Fruit fly (Drosophila melanogaster) whole organism, embryonic: ENCODE data around the gene CG7497.
A peak's percentile ranks its signal among the peaks of the same experiment; 100 is the strongest.

Experiments
- Awh ChIP-seq: fragments of 200-800 bp; sonication (Bioruptor generic); IDR thresholded peaks from 2 replicates; pipeline ENCODE4, ENCODE4 v1.3.6; 2022; ENCODE audit warnings: missing biosample characterization, missing genetic modification characterization
- Bdp1 ChIP-seq: fragments of 200-800 bp; sonication (Bioruptor generic); optimal IDR thresholded peaks from 3 replicates; lab custom pipeline; 2016; ENCODE audit warnings: missing biosample characterization, missing genetic modification characterization
- CG10209 ChIP-seq: fragments of 200-800 bp; sonication (Bioruptor generic); optimal IDR thresholded peaks from 3 replicates; lab custom pipeline; 2017; ENCODE audit warnings: missing biosample characterization, mild to moderate bottlenecking, missing genetic modification characterization, missing genetic modification reagents
- CG10321 ChIP-seq: fragments of 200-800 bp; sonication (Bioruptor generic); IDR thresholded peaks from 2 replicates; pipeline ENCODE4 v1.3.6; 2022; ENCODE audit warnings: missing biosample characterization, missing genetic modification characterization
- CG10462 ChIP-seq: fragments of 200-800 bp; sonication (Bioruptor generic); optimal IDR thresholded peaks from 2 replicates; lab custom pipeline; 2016; ENCODE audit warnings: missing biosample characterization, missing genetic modification characterization
- CG10654 ChIP-seq: fragments of 200-800 bp; sonication (Bioruptor generic); optimal IDR thresholded peaks from 2 replicates; lab custom pipeline; 2016; ENCODE audit warnings: missing biosample characterization, missing genetic modification characterization
- CG11723 ChIP-seq: fragments of 200-800 bp; sonication (Bioruptor generic); optimal IDR thresholded peaks from 2 replicates; lab custom pipeline; 2017; ENCODE audit warnings: missing biosample characterization, mild to moderate bottlenecking, missing genetic modification characterization
- CG12769 ChIP-seq: fragments of 200-800 bp; sonication (Bioruptor generic); optimal IDR thresholded peaks from 2 replicates; lab custom pipeline; 2019; ENCODE audit warnings: missing biosample characterization, mild to moderate bottlenecking, missing genetic modification characterization, moderate library complexity
- CG12942 ChIP-seq: fragments of 200-800 bp; sonication (Bioruptor generic); optimal IDR thresholded peaks from 3 replicates; lab custom pipeline; 2016; ENCODE audit warnings: missing biosample characterization, missing genetic modification characterization
- CG15479 ChIP-seq: fragments of 200-800 bp; sonication (Bioruptor generic); optimal IDR thresholded peaks from 3 replicates; lab custom pipeline; 2019; ENCODE audit warnings: missing biosample characterization, mild to moderate bottlenecking, missing genetic modification characterization, moderate library complexity
- CG16779 ChIP-seq: fragments of 200-800 bp; sonication (Bioruptor generic); IDR thresholded peaks from 2 replicates; pipeline ENCODE4 v1.3.6; 2022; ENCODE audit warnings: missing biosample characterization, missing genetic modification characterization
- CG2678 ChIP-seq: fragments of 200-800 bp; sonication (Bioruptor generic); optimal IDR thresholded peaks from 3 replicates; lab custom pipeline; 2019; ENCODE audit warnings: missing biosample characterization, mild to moderate bottlenecking, missing genetic modification characterization, moderate library complexity
- CG3163 ChIP-seq: fragments of 200-800 bp; sonication (Bioruptor generic); optimal IDR thresholded peaks from 3 replicates; lab custom pipeline; 2016; ENCODE audit warnings: missing biosample characterization, missing genetic modification characterization
- CG32772 ChIP-seq: fragments of 200-800 bp; sonication (Bioruptor generic); IDR thresholded peaks from 2 replicates; pipeline ENCODE4 v1.3.6; 2022; ENCODE audit warnings: missing biosample characterization, missing genetic modification characterization
- CG34376 ChIP-seq: fragments of 200-800 bp; sonication (Bioruptor generic); optimal IDR thresholded peaks from 2 replicates; lab custom pipeline; 2018; ENCODE audit warnings: missing biosample characterization, mild to moderate bottlenecking, missing genetic modification characterization
- CG3847 ChIP-seq: fragments of 200-800 bp; sonication (Bioruptor generic); IDR thresholded peaks from 2 replicates; pipeline ENCODE4 v1.3.6; 2022; ENCODE audit warnings: missing biosample characterization, missing genetic modification characterization
- CG4328 ChIP-seq: fragments of 200-800 bp; sonication (Bioruptor generic); optimal IDR thresholded peaks from 3 replicates; lab custom pipeline; 2017; ENCODE audit warnings: missing biosample characterization, missing genetic modification reagents, missing genetic modification characterization
- CG6791 ChIP-seq: fragments of 200-800 bp; sonication (Bioruptor generic); IDR thresholded peaks from 3 replicates; pipeline ENCODE4 v1.3.6; 2022; ENCODE audit warnings: missing biosample characterization, missing genetic modification characterization; ENCODE audit not compliant: partially characterized antibody
- Dad ChIP-seq: fragments of 200-800 bp; sonication (Bioruptor generic); optimal IDR thresholded peaks from 3 replicates; lab custom pipeline; 2016; ENCODE audit warnings: missing biosample characterization, missing genetic modification characterization
- Drgx ChIP-seq: fragments of 200-800 bp; sonication (Bioruptor generic); IDR thresholded peaks from 2 replicates; pipeline ENCODE4 v1.3.6; 2022; ENCODE audit warnings: missing biosample characterization, missing genetic modification characterization
- Fer1 ChIP-seq: fragments of 200-800 bp; sonication (Bioruptor generic); optimal IDR thresholded peaks from 2 replicates; lab custom pipeline; 2017; ENCODE audit warnings: missing biosample characterization, mild to moderate bottlenecking, missing genetic modification characterization
- HmgZ ChIP-seq: fragments of 200-800 bp; sonication (Bioruptor generic); optimal IDR thresholded peaks from 2 replicates; lab custom pipeline; 2018; ENCODE audit warnings: missing biosample characterization, mild to moderate bottlenecking, missing genetic modification characterization
- Lim3 ChIP-seq: fragments of 200-800 bp; sonication (Bioruptor generic); IDR thresholded peaks from 2 replicates; pipeline ENCODE4 v1.3.6; 2022; ENCODE audit warnings: missing biosample characterization, missing genetic modification characterization
- Lpt ChIP-seq: fragments of >200 bp; optimal IDR thresholded peaks from 2 replicates; lab custom pipeline; 2018; ENCODE audit warnings: missing biosample characterization, missing genetic modification characterization
- Mes4 ChIP-seq: fragments of 200-800 bp; sonication (Bioruptor generic); optimal IDR thresholded peaks from 2 replicates; lab custom pipeline; 2016; ENCODE audit warnings: missing biosample characterization, missing genetic modification characterization
- PHDP ChIP-seq: fragments of 200-800 bp; sonication (Bioruptor generic); optimal IDR thresholded peaks from 3 replicates; lab custom pipeline; 2018; ENCODE audit warnings: missing biosample characterization, mild to moderate bottlenecking, missing genetic modification characterization, moderate library complexity
- Sox100B ChIP-seq: fragments of 200-800 bp; sonication (Bioruptor generic); optimal IDR thresholded peaks from 3 replicates; lab custom pipeline; 2018; ENCODE audit warnings: missing biosample characterization, mild to moderate bottlenecking, missing genetic modification characterization
- Tbp ChIP-seq: fragments of >200 bp; optimal IDR thresholded peaks from 2 replicates; lab custom pipeline; 2018; ENCODE audit warnings: missing biosample characterization, missing genetic modification characterization
- abd-A ChIP-seq: fragments of 200-800 bp; sonication (Bioruptor generic); optimal IDR thresholded peaks from 3 replicates; lab custom pipeline; 2019; ENCODE audit warnings: missing biosample characterization, mild to moderate bottlenecking, missing genetic modification characterization, moderate library complexity
- bowl ChIP-seq: fragments of 200-800 bp; sonication (Bioruptor generic); IDR thresholded peaks from 2 replicates; pipeline ENCODE4 v1.3.6; 2022; ENCODE audit warnings: missing biosample characterization, missing genetic modification characterization
- btn ChIP-seq: fragments of 200-800 bp; sonication (Bioruptor generic); optimal IDR thresholded peaks from 2 replicates; lab custom pipeline; 2016; ENCODE audit warnings: missing biosample characterization, missing genetic modification characterization
- ci ChIP-seq: fragments of 200-800 bp; sonication (Bioruptor generic); IDR thresholded peaks from 3 replicates; pipeline ENCODE4 v1.3.6; 2022; ENCODE audit warnings: missing biosample characterization, missing genetic modification characterization
- crol ChIP-seq: fragments of 200-800 bp; sonication (Bioruptor generic); IDR thresholded peaks from 2 replicates; pipeline ENCODE4 v1.3.6; 2022; ENCODE audit warnings: missing biosample characterization, missing genetic modification characterization
- cwo ChIP-seq: fragments of 200-800 bp; sonication (Bioruptor generic); optimal IDR thresholded peaks from 3 replicates; lab custom pipeline; 2017; ENCODE audit warnings: missing biosample characterization, missing genetic modification characterization, mild to moderate bottlenecking, moderate library complexity, missing genetic modification reagents
- danr ChIP-seq: fragments of 200-800 bp; sonication (Bioruptor generic); IDR thresholded peaks from 2 replicates; pipeline ENCODE4 v1.3.6; 2022; ENCODE audit warnings: missing biosample characterization, missing genetic modification characterization
- dysf ChIP-seq: fragments of 200-800 bp; sonication (Bioruptor generic); IDR thresholded peaks from 3 replicates; pipeline ENCODE4 v1.3.6; 2022; ENCODE audit warnings: missing biosample characterization, missing genetic modification characterization
- gcm2 ChIP-seq: fragments of 200-800 bp; sonication (Bioruptor generic); optimal IDR thresholded peaks from 2 replicates; lab custom pipeline; 2016; ENCODE audit warnings: missing biosample characterization, missing genetic modification characterization
- hth ChIP-seq: fragments of >200 bp; optimal IDR thresholded peaks from 2 replicates; lab custom pipeline; 2017; ENCODE audit warnings: inconsistent platforms
- kni ChIP-seq: fragments of 200-800 bp; sonication (Bioruptor generic); optimal IDR thresholded peaks from 3 replicates; lab custom pipeline; 2017; ENCODE audit warnings: mild to moderate bottlenecking, missing biosample characterization, missing genetic modification reagents, missing genetic modification characterization
- lola ChIP-seq, 3 experiments: fragments of >200 bp in 2 of 3; fragments of 200-800 bp in 1 of 3; sonication (Bioruptor generic) in 1 of 3; optimal IDR thresholded peaks; 2 replicates each; lab custom pipeline; 2017 to 2019; ENCODE audit warnings: missing biosample characterization in 3 of 3, missing genetic modification characterization in 3 of 3, mild to moderate bottlenecking in 1 of 3, moderate library complexity in 1 of 3
- luna ChIP-seq: fragments of 200-800 bp; sonication (Bioruptor generic); optimal IDR thresholded peaks from 2 replicates; lab custom pipeline; 2016; ENCODE audit warnings: missing biosample characterization, missing genetic modification characterization
- onecut ChIP-seq: fragments of 200-800 bp; sonication (Bioruptor generic); IDR thresholded peaks from 2 replicates; pipeline ENCODE4 v1.3.6; 2022; ENCODE audit warnings: missing biosample characterization, missing genetic modification characterization
- pita ChIP-seq: fragments of 200-800 bp; sonication (Bioruptor generic); optimal IDR thresholded peaks from 2 replicates; lab custom pipeline; 2017; ENCODE audit warnings: missing biosample characterization, mild to moderate bottlenecking, missing genetic modification characterization
- rib ChIP-seq: fragments of 200-800 bp; sonication (Bioruptor generic); IDR thresholded peaks from 2 replicates; pipeline ENCODE4 v1.3.6; 2022; ENCODE audit warnings: missing biosample characterization, missing genetic modification characterization
- sd ChIP-seq: fragments of 200-800 bp; sonication (Bioruptor generic); optimal IDR thresholded peaks from 3 replicates; lab custom pipeline; 2018; ENCODE audit warnings: missing biosample characterization, mild to moderate bottlenecking, missing genetic modification characterization, moderate library complexity
- slp2 ChIP-seq: fragments of 200-800 bp; sonication (Bioruptor generic); optimal IDR thresholded peaks from 2 replicates; lab custom pipeline; 2016; ENCODE audit warnings: missing biosample characterization, missing genetic modification characterization
- sob ChIP-seq: fragments of 200-800 bp; sonication (Bioruptor generic); IDR thresholded peaks from 2 replicates; pipeline ENCODE4 v1.3.6; 2022; ENCODE audit warnings: missing biosample characterization, missing genetic modification characterization
- sug ChIP-seq: fragments of 200-800 bp; optimal IDR thresholded peaks from 2 replicates; lab custom pipeline; 2019; ENCODE audit warnings: missing biosample characterization, mild to moderate bottlenecking, missing genetic modification characterization, moderate library complexity
- tx ChIP-seq: fragments of 200-800 bp; sonication (Bioruptor generic); optimal IDR thresholded peaks from 2 replicates; lab custom pipeline; 2016; ENCODE audit warnings: missing biosample characterization, missing genetic modification characterization
- vvl ChIP-seq: fragments of 200-800 bp; sonication (Bioruptor generic); IDR thresholded peaks from 2 replicates; pipeline ENCODE4 v1.3.6; 2022; ENCODE audit warnings: missing biosample characterization, missing genetic modification characterization

Gene CG7497

DNA sequence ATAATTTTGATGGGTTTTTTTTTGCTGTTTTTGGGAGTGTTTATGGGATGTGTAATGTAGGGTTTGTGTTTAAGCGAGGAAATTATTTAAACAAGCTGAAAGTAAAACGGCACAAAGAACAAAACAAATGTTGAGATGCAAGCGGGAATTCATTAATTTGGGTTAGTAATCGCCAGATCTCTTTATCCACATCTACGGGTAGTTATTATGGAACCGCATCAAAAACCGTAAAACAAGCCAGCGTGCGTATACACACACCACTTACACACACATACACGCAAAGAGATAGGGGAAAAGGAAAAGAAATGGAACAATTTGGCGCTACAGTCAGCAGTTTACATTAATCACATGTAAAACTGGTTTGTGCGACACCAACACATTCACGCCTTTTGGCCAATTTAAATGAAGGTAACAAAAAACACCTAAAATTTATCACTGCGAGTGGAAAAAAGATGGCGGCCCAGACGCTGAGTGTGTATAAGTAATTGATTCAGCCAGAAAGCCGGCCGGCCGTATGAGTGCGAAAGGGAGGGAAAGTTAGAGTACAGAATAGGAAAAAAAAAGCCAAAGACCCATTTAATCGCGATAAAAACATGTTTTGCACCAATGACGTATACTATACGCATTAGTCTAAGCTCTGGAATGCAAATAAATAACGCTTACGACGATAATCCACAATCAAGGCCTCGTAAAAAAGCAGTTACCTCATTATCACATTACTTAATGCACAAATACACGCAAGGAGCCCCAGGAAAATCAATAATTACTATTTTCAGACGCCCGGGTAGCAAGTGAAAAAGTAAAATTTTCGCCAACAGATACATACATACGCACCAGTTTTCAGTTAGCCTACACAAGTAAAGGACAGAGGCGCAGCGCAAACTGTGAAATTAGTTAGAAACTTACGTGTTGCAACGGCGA is 11.0 kb downstream of the CG7497 start (continued):
- TF ChIP-seq cwo (GFP tag; lab: Kevin White, UChicago): no peak
- TF ChIP-seq Tbp (GFP tag; lab: Kevin White, UChicago): peak; percentile 70
- no peak for TF ChIP-seq Lpt (GFP tag; lab: Kevin White, UChicago)
- TF ChIP-seq CG3163: no peak
- TF ChIP-seq hth (lab: Kevin White, UChicago): no peak
- TF ChIP-seq CG3847 (GFP tag; lab: Robert Waterston, UW): no peak
- no peak for TF ChIP-seq ci
- TF ChIP-seq CG16779 (GFP tag; lab: Robert Waterston, UW): no peak
- peak; percentile 21 for TF ChIP-seq HmgZ (tag; lab: Kevin White, UChicago)
- no peak for TF ChIP-seq Awh (GFP tag; lab: Robert Waterston, UW)
- TF ChIP-seq CG10321: no peak
- no peak for TF ChIP-seq CG11723 (GFP tag; lab: Kevin White, UChicago)
- TF ChIP-seq Mes4 (GFP tag; lab: Kevin White, UChicago): no peak
- TF ChIP-seq crol (GFP tag; lab: Robert Waterston, UW): 0 out of 2 replicates have a peak, but pooled peaks have one; percentile 8
- no peak for TF ChIP-seq sob (GFP tag; lab: Robert Waterston, UW)
- 0 out of 3 replicates have a peak, but pooled peaks have one; percentile 40 for TF ChIP-seq CG6791 (GFP tag; lab: Robert Waterston, UW)
- no peak for TF ChIP-seq dysf
- TF ChIP-seq slp2: no peak
- TF ChIP-seq sug: peak; percentile 49
- TF ChIP-seq CG34376 (GFP tag; lab: Kevin White, UChicago): peak; percentile 25
- no peak for TF ChIP-seq CG32772 (GFP tag; lab: Robert Waterston, UW)
- no peak for TF ChIP-seq PHDP
- no peak for TF ChIP-seq Bdp1 (GFP tag; lab: Kevin White, UChicago)
- TF ChIP-seq kni (GFP tag; lab: Kevin White, UChicago): peak; percentile 70
- no peak for TF ChIP-seq CG10654
- peak; percentile 78 for TF ChIP-seq vvl (GFP tag; lab: Robert Waterston, UW)
- no peak for TF ChIP-seq CG10209 (GFP tag; lab: Kevin White, UChicago)
- no peak for TF ChIP-seq tx (GFP tag; lab: Kevin White, UChicago)
- no peak for TF ChIP-seq Drgx (GFP tag; lab: Robert Waterston, UW)
- no peak for TF ChIP-seq luna (GFP tag; lab: Kevin White, UChicago)
- no peak for TF ChIP-seq bowl
- no peak for TF ChIP-seq gcm2 (GFP tag; lab: Kevin White, UChicago)
- TF ChIP-seq sd (tag; lab: Kevin White, UChicago): no peak
- TF ChIP-seq btn (GFP tag; lab: Kevin White, UChicago): no peak
- no peak for TF ChIP-seq lola (GFP tag; optimal IDR thresholded peaks at IDR 0.05; lab: Kevin White, UChicago)
- TF ChIP-seq Dad (GFP tag; lab: Kevin White, UChicago): no peak
- TF ChIP-seq Sox100B (GFP tag; lab: Kevin White, UChicago): no peak
- TF ChIP-seq onecut: peak; percentile 93
- TF ChIP-seq Lim3 (GFP tag; lab: Robert Waterston, UW): no peak
- peak; percentile 70 for TF ChIP-seq abd-A (tag; lab: Kevin White, UChicago)
- no peak for TF ChIP-seq danr (GFP tag; lab: Robert Waterston, UW)
- no peak for TF ChIP-seq CG12769
- TF ChIP-seq pita (GFP tag; lab: Kevin White, UChicago): no peak
- no peak for TF ChIP-seq CG4328 (GFP tag; lab: Kevin White, UChicago)
- no peak for TF ChIP-seq Fer1
- TF ChIP-seq rib (GFP tag; lab: Robert Waterston, UW): peak; percentile 55; the same call in 1 of the 2 replicates
- TF ChIP-seq CG15479 (GFP tag; lab: Kevin White, UChicago): peak; percentile 76
- TF ChIP-seq CG10462: no peak
- TF ChIP-seq CG2678 (tag; lab: Kevin White, UChicago): no peak
- no peak for TF ChIP-seq CG12942 (GFP tag; lab: Kevin White, UChicago)
